Worm (Caenorhabditis elegans) whole organism, late embryonic: ENCODE results near the gene srx-116.

Experiments
- C08G9.2 ChIP-seq: sonication (generic microtip); optimal IDR thresholded peaks from 2 replicates; lab custom pipeline; 2016; ENCODE audit warnings: mild to moderate bottlenecking, missing genetic modification characterization, moderate library complexity, missing compliant biosample characterization
- Y22D7AL.16 ChIP-seq: sonication (generic microtip); optimal IDR thresholded peaks from 2 replicates; lab custom pipeline; 2016; ENCODE audit warnings: missing genetic modification characterization, missing compliant biosample characterization
- ceh-24 ChIP-seq: sonication (generic microtip); optimal IDR thresholded peaks from 2 replicates; lab custom pipeline; 2016; ENCODE audit warnings: mild to moderate bottlenecking, missing genetic modification characterization, missing compliant biosample characterization
- ceh-48 ChIP-seq: sonication (generic microtip); optimal IDR thresholded peaks from 2 replicates; lab custom pipeline; 2016; ENCODE audit warnings: missing genetic modification characterization, inconsistent platforms, missing compliant biosample characterization
- dve-1 ChIP-seq: sonication (generic microtip); optimal IDR thresholded peaks from 2 replicates; lab custom pipeline; 2017; ENCODE audit warnings: antibody characterized with exemption, mild to moderate bottlenecking, missing genetic modification characterization, missing compliant biosample characterization
- elt-2 ChIP-seq: sonication (generic microtip); optimal IDR thresholded peaks from 2 replicates; lab custom pipeline; 2016; ENCODE audit warnings: missing genetic modification reagents, missing genetic modification characterization, missing compliant biosample characterization
- hlh-30 ChIP-seq: sonication (generic microtip); optimal IDR thresholded peaks from 2 replicates; lab custom pipeline; 2017; ENCODE audit warnings: antibody characterized with exemption, missing genetic modification characterization, missing compliant biosample characterization; ENCODE audit not compliant: insufficient read depth
- pha-4 ChIP-seq: fragments of 150-350 bp; optimal IDR thresholded peaks from 2 replicates; lab custom pipeline; 2018; ENCODE audit warnings: missing biosample characterization, missing genetic modification reagents, missing genetic modification characterization

- TF ChIP-seq ceh-24 (tag; lab: Kevin White, UChicago) = no peak
- no peak for TF ChIP-seq C08G9.2 (tag; lab: Kevin White, UChicago)
- TF ChIP-seq hlh-30 (tag; lab: Kevin White, UChicago) = no peak
- TF ChIP-seq elt-2 (tag; lab: Kevin White, UChicago) = no peak
- no peak for TF ChIP-seq ceh-48 (tag; lab: Kevin White, UChicago)
- no peak for TF ChIP-seq dve-1 (tag; lab: Kevin White, UChicago)
- no peak for TF ChIP-seq Y22D7AL.16 (tag; lab: Kevin White, UChicago)
- no peak for TF ChIP-seq pha-4 (tag; lab: Kevin White, UChicago)
These were observed 21.1 kb upstream of the srx-116 start, which contains the start of gene lin-25 for ce11 chrV:12649636-12650035.
